Worm (Caenorhabditis elegans): ENCODE data around the gene F42H10.2.

ce11 chrIII:8457605-8458004, 32.8 kb upstream of the F42H10.2 start:
- TF ChIP-seq unc-55 (GFP tag; optimal IDR thresholded peaks at IDR 0.05) (no peak), zag-1 (tag; optimal IDR thresholded peaks at IDR 0.05) (no peak), R02D3.7 (tag; optimal IDR thresholded peaks at IDR 0.05) (no peak), alr-1 (tag; optimal IDR thresholded peaks at IDR 0.05) (no peak), unc-62 (GFP tag; optimal IDR thresholded peaks at IDR 0.05) (no peak), egl-27 (tag; optimal IDR thresholded peaks at IDR 0.05) (no peak), nhr-11 (tag; optimal IDR thresholded peaks at IDR 0.05) (no peak), mdl-1 (tag; optimal IDR thresholded peaks at IDR 0.05) (no peak), ama-1 (optimal IDR thresholded peaks at IDR 0.05) (no peak), ztf-11 (tag; optimal IDR thresholded peaks at IDR 0.05) (no peak), snpc-4 (tag; optimal IDR thresholded peaks at IDR 0.05) (no peak), lsy-2 (tag; optimal IDR thresholded peaks at IDR 0.05) (no peak)

Measured in whole organism, L2 larva.